Worm (Caenorhabditis elegans) whole organism, L3 larva: ENCODE measurements around the gene unc-132.

Source experiments
- aly-2 ChIP-seq: fragments of 150-350 bp; optimal IDR thresholded peaks from 2 replicates; lab custom pipeline; 2014; ENCODE audit warnings: missing biosample characterization, missing genetic modification characterization
- egl-27 ChIP-seq: sonication (generic microtip); optimal IDR thresholded peaks from 4 replicates; lab custom pipeline; 2017; ENCODE audit warnings: missing biosample characterization, missing genetic modification reagents, missing genetic modification characterization
- egl-5 ChIP-seq: fragments of 150-350 bp; optimal IDR thresholded peaks from 2 replicates; lab custom pipeline; 2017; ENCODE audit warnings: missing biosample characterization, missing genetic modification reagents, missing genetic modification characterization, inconsistent platforms
- nhr-77 ChIP-seq: fragments of 150-350 bp; optimal IDR thresholded peaks from 2 replicates; lab custom pipeline; 2014; ENCODE audit warnings: missing biosample characterization, missing genetic modification characterization
- skn-1 ChIP-seq: fragments of 150-350 bp; optimal IDR thresholded peaks from 2 replicates; lab custom pipeline; 2014; ENCODE audit warnings: missing biosample characterization, missing genetic modification characterization

DNA sequence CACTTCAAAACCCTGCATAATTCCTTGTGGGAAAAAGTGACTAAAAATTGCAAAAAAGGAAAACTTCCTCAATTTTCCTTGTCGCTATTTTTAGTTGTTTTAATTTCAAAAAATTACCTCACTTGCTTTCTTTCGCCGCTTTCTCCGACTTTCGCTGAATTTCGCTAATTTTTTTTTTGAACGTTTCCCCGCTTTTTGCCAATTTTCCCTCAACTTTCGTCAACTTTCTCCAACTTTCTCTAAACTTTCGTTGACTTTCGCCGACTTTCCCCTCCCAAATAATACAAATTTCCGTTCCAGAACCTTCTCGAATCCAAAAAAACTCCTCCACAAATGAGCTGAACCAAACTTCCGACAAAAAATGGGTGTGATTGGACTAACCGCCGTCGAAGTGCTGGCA lies 4.4 kb upstream of the unc-132 start, which contains the start of gene W08A12.3:
- TF ChIP-seq nhr-77 (tag; lab: Kevin White, UChicago) (no peak), egl-27 (tag; lab: Kevin White, UChicago) (no peak), egl-5 (tag; lab: Kevin White, UChicago) (no peak), skn-1 (tag; lab: Kevin White, UChicago) (no peak), aly-2 (no peak)
